Fruit fly (Drosophila melanogaster) whole organism, embryonic: ENCODE data around the gene CG7550.

Experiments used
- Aef1 ChIP-seq: fragments of 200-800 bp; sonication (Bioruptor generic); IDR thresholded peaks from 3 replicates; pipeline ENCODE4 v1.3.6; 2022; ENCODE audit warnings: missing biosample characterization, missing genetic modification characterization
- B-H1 ChIP-seq: fragments of 200-800 bp; sonication (Bioruptor generic); IDR thresholded peaks from 3 replicates; pipeline ENCODE4 v1.3.6; 2022; ENCODE audit warnings: missing biosample characterization, missing genetic modification characterization
- B-H2 ChIP-seq: fragments of 200-800 bp; sonication (Bioruptor generic); optimal IDR thresholded peaks from 2 replicates; lab custom pipeline; 2018; ENCODE audit warnings: missing biosample characterization, mild to moderate bottlenecking, missing genetic modification characterization
- CG12071 ChIP-seq: fragments of 200-800 bp; sonication (Bioruptor generic); optimal IDR thresholded peaks from 3 replicates; lab custom pipeline; 2018; ENCODE audit warnings: missing biosample characterization, mild to moderate bottlenecking, missing genetic modification characterization
- CG12942 ChIP-seq: fragments of 200-800 bp; sonication (Bioruptor generic); optimal IDR thresholded peaks from 3 replicates; lab custom pipeline; 2016; ENCODE audit warnings: missing biosample characterization, missing genetic modification characterization
- CG13123 ChIP-seq: fragments of 200-800 bp; sonication (Bioruptor generic); optimal IDR thresholded peaks from 2 replicates; lab custom pipeline; 2016; ENCODE audit warnings: missing biosample characterization, missing genetic modification characterization
- CG13296 ChIP-seq: fragments of 200-800 bp; sonication (Bioruptor generic); optimal IDR thresholded peaks from 3 replicates; lab custom pipeline; 2018; ENCODE audit warnings: missing biosample characterization, mild to moderate bottlenecking, missing genetic modification characterization
- CG15073 ChIP-seq: fragments of 200-800 bp; sonication (Bioruptor generic); optimal IDR thresholded peaks from 2 replicates; lab custom pipeline; 2016; ENCODE audit warnings: missing biosample characterization, missing genetic modification characterization
- CG1602 ChIP-seq: fragments of 200-800 bp; sonication (Bioruptor generic); optimal IDR thresholded peaks from 3 replicates; lab custom pipeline; 2016; ENCODE audit warnings: missing biosample characterization, missing genetic modification characterization
- CG17612 ChIP-seq: fragments of 200-800 bp; sonication (Bioruptor generic); IDR thresholded peaks from 2 replicates; pipeline ENCODE4 v1.3.6; 2022; ENCODE audit warnings: missing biosample characterization, missing genetic modification characterization
- CG2889 ChIP-seq: fragments of 200-800 bp; sonication (Bioruptor generic); IDR thresholded peaks from 3 replicates; pipeline ENCODE4 v1.3.6; 2022; ENCODE audit warnings: missing biosample characterization, missing genetic modification characterization
- CG31365 ChIP-seq: fragments of 200-800 bp; sonication (Bioruptor generic); optimal IDR thresholded peaks from 2 replicates; lab custom pipeline; 2018; ENCODE audit warnings: missing biosample characterization, mild to moderate bottlenecking, missing genetic modification characterization
- CG34224 ChIP-seq: fragments of 200-800 bp; sonication (Bioruptor generic); IDR thresholded peaks from 3 replicates; pipeline ENCODE4 v1.3.6; 2022; ENCODE audit warnings: missing biosample characterization, missing genetic modification characterization; ENCODE audit not compliant: partially characterized antibody
- CG34376 ChIP-seq: fragments of 200-800 bp; sonication (Bioruptor generic); optimal IDR thresholded peaks from 2 replicates; lab custom pipeline; 2018; ENCODE audit warnings: missing biosample characterization, mild to moderate bottlenecking, missing genetic modification characterization
- CG4282 ChIP-seq: fragments of 200-800 bp; sonication (Bioruptor generic); optimal IDR thresholded peaks from 2 replicates; lab custom pipeline; 2016; ENCODE audit warnings: missing biosample characterization, missing genetic modification characterization
- CG5180 ChIP-seq: fragments of 200-800 bp; sonication (Bioruptor generic); optimal IDR thresholded peaks from 3 replicates; lab custom pipeline; 2017; ENCODE audit warnings: missing biosample characterization, missing genetic modification characterization, mild to moderate bottlenecking, moderate library complexity, missing genetic modification reagents
- CG6683 ChIP-seq: fragments of 200-800 bp; sonication (Bioruptor generic); optimal IDR thresholded peaks from 2 replicates; lab custom pipeline; 2017; ENCODE audit warnings: missing biosample characterization, mild to moderate bottlenecking, missing genetic modification characterization, missing genetic modification reagents
- CG7839 ChIP-seq: fragments of 200-800 bp; sonication (Bioruptor generic); optimal IDR thresholded peaks from 3 replicates; lab custom pipeline; 2018; ENCODE audit warnings: missing biosample characterization, mild to moderate bottlenecking, missing genetic modification characterization, moderate library complexity
- CG7963 ChIP-seq: fragments of 200-800 bp; sonication (Bioruptor generic); IDR thresholded peaks from 3 replicates; pipeline ENCODE4 v1.3.6; 2022; ENCODE audit warnings: missing biosample characterization, missing genetic modification characterization; ENCODE audit not compliant: partially characterized antibody
- CG9727 ChIP-seq: fragments of 200-800 bp; sonication (Bioruptor generic); optimal IDR thresholded peaks from 3 replicates; lab custom pipeline; 2017; ENCODE audit warnings: missing biosample characterization, mild to moderate bottlenecking, missing genetic modification characterization
- CG9817 ChIP-seq: fragments of 200-800 bp; sonication (Bioruptor generic); optimal IDR thresholded peaks from 2 replicates; lab custom pipeline; 2018; ENCODE audit warnings: missing biosample characterization, mild to moderate bottlenecking, missing genetic modification characterization, moderate library complexity
- Dad ChIP-seq: fragments of 200-800 bp; sonication (Bioruptor generic); optimal IDR thresholded peaks from 3 replicates; lab custom pipeline; 2016; ENCODE audit warnings: missing biosample characterization, missing genetic modification characterization
- Doc2 ChIP-seq: fragments of 200-800 bp; sonication (Bioruptor generic); IDR thresholded peaks from 2 replicates; pipeline ENCODE4 v1.3.6; 2022; ENCODE audit warnings: missing biosample characterization, missing genetic modification characterization
- Dref ChIP-seq: fragments of 200-800 bp; sonication (Bioruptor generic); IDR thresholded peaks from 2 replicates; pipeline ENCODE4 v1.3.6; 2022; ENCODE audit warnings: missing biosample characterization, missing genetic modification characterization
- Drgx ChIP-seq: fragments of 200-800 bp; sonication (Bioruptor generic); IDR thresholded peaks from 2 replicates; pipeline ENCODE4 v1.3.6; 2022; ENCODE audit warnings: missing biosample characterization, missing genetic modification characterization
- Elba2 ChIP-seq: fragments of 200-800 bp; sonication (Bioruptor generic); optimal IDR thresholded peaks from 3 replicates; lab custom pipeline; 2016; ENCODE audit warnings: missing biosample characterization, missing genetic modification characterization
- Ets65A ChIP-seq: fragments of 200-800 bp; sonication (Bioruptor generic); peaks from one replicate; lab custom pipeline; 2016; ENCODE audit warnings: missing biosample characterization, missing genetic modification characterization
- Hr3 ChIP-seq: fragments of 200-800 bp; sonication (Bioruptor generic); optimal IDR thresholded peaks from 3 replicates; lab custom pipeline; 2016; ENCODE audit warnings: missing biosample characterization, missing genetic modification characterization
- Lhr ChIP-seq: fragments of 200-800 bp; sonication (Bioruptor generic); optimal IDR thresholded peaks from 3 replicates; lab custom pipeline; 2017; ENCODE audit warnings: mild to moderate bottlenecking, missing biosample characterization, missing genetic modification reagents, missing genetic modification characterization
- NC2α ChIP-seq: fragments of 200-800 bp; sonication (Bioruptor generic); optimal IDR thresholded peaks from 2 replicates; lab custom pipeline; 2016; ENCODE audit warnings: missing biosample characterization, missing genetic modification characterization
- Neu2 ChIP-seq: fragments of 200-800 bp; sonication (Bioruptor generic); optimal IDR thresholded peaks from 3 replicates; lab custom pipeline; 2016; ENCODE audit warnings: missing biosample characterization, missing genetic modification characterization, borderline replicate concordance
- Side ChIP-seq: fragments of 200-800 bp; sonication (Bioruptor generic); optimal IDR thresholded peaks from 2 replicates; lab custom pipeline; 2016; ENCODE audit warnings: missing biosample characterization, missing genetic modification characterization
- Sin3A ChIP-seq: fragments of >200 bp; optimal IDR thresholded peaks from 2 replicates; lab custom pipeline; 2018
- ase ChIP-seq: fragments of 200-800 bp; sonication (Bioruptor generic); IDR thresholded peaks from 3 replicates; pipeline ENCODE4 v1.3.6; 2022; ENCODE audit warnings: missing biosample characterization, missing genetic modification characterization
- ato ChIP-seq: fragments of 200-800 bp; sonication (Bioruptor generic); IDR thresholded peaks from 2 replicates; pipeline ENCODE4 v1.3.6; 2022; ENCODE audit warnings: missing biosample characterization, missing genetic modification characterization; ENCODE audit not compliant: partially characterized antibody
- bcd ChIP-seq: fragments of 200-800 bp; sonication (Bioruptor generic); optimal IDR thresholded peaks from 2 replicates; lab custom pipeline; 2017; ENCODE audit warnings: missing biosample characterization, mild to moderate bottlenecking, missing genetic modification characterization
- bsh ChIP-seq, 2 experiments: fragments of 200-800 bp; sonication (Bioruptor generic); optimal IDR thresholded peaks; 2 replicates each; lab custom pipeline; 2017 to 2018; ENCODE audit warnings: mild to moderate bottlenecking in 2 of 2, missing biosample characterization in 2 of 2, missing genetic modification characterization in 2 of 2, moderate library complexity in 1 of 2
- dati ChIP-seq: fragments of 200-800 bp; sonication (Bioruptor generic); IDR thresholded peaks from 2 replicates; pipeline ENCODE4 v1.3.6; 2022; ENCODE audit warnings: missing biosample characterization, missing genetic modification characterization
- en ChIP-seq: fragments of 200-800 bp; sonication (Bioruptor generic); optimal IDR thresholded peaks from 2 replicates; lab custom pipeline; 2016; ENCODE audit warnings: missing biosample characterization, missing genetic modification characterization
- gro ChIP-seq: fragments of 200-800 bp; sonication (Bioruptor generic); optimal IDR thresholded peaks from 2 replicates; lab custom pipeline; 2016; ENCODE audit warnings: missing biosample characterization, missing genetic modification characterization
- lab ChIP-seq: fragments of 200-800 bp; sonication (Bioruptor generic); optimal IDR thresholded peaks from 3 replicates; lab custom pipeline; 2017; ENCODE audit warnings: missing biosample characterization, missing genetic modification characterization, mild to moderate bottlenecking, moderate library complexity, missing genetic modification reagents
- lov ChIP-seq, 2 experiments: fragments of 200-800 bp in 1 of 2; fragments of >200 bp in 1 of 2; sonication (Bioruptor generic) in 1 of 2; IDR thresholded peaks in 1 of 2; optimal IDR thresholded peaks in 1 of 2; 2 replicates in 1 of 2; 3 replicates in 1 of 2; pipeline versions ENCODE4 v1.3.6 to Lab custom; 2017 to 2022; ENCODE audit warnings: missing biosample characterization in 1 of 2, missing genetic modification characterization in 1 of 2
- mam ChIP-seq: fragments of 200-800 bp; sonication (Bioruptor generic); optimal IDR thresholded peaks from 3 replicates; lab custom pipeline; 2016; ENCODE audit warnings: missing biosample characterization, missing genetic modification characterization
- nerfin-2 ChIP-seq: fragments of 200-800 bp; sonication (Bioruptor generic); IDR thresholded peaks from 2 replicates; pipeline ENCODE4 v1.3.6; 2022; ENCODE audit warnings: missing biosample characterization, missing genetic modification characterization; ENCODE audit not compliant: partially characterized antibody
- odd ChIP-seq: fragments of 200-800 bp; sonication (Bioruptor generic); optimal IDR thresholded peaks from 2 replicates; lab custom pipeline; 2017; ENCODE audit warnings: missing biosample characterization, mild to moderate bottlenecking, missing genetic modification characterization
- sim ChIP-seq: fragments of 200-800 bp; sonication (Bioruptor generic); IDR thresholded peaks from 2 replicates; pipeline ENCODE4 v1.3.6; 2022; ENCODE audit warnings: missing biosample characterization, missing genetic modification characterization
- sob ChIP-seq: fragments of 200-800 bp; sonication (Bioruptor generic); IDR thresholded peaks from 2 replicates; pipeline ENCODE4 v1.3.6; 2022; ENCODE audit warnings: missing biosample characterization, missing genetic modification characterization
- ttk ChIP-seq: fragments of 200-800 bp; sonication (Bioruptor generic); IDR thresholded peaks from 2 replicates; pipeline ENCODE4 v2.1.2; 2022; ENCODE audit warnings: missing biosample characterization, missing genetic modification characterization
- vfl ChIP-seq: fragments of 200-800 bp; sonication (Bioruptor generic); optimal IDR thresholded peaks from 2 replicates; lab custom pipeline; 2016; ENCODE audit warnings: missing biosample characterization, missing genetic modification characterization
- vnd ChIP-seq: fragments of 200-800 bp; sonication (Bioruptor generic); IDR thresholded peaks from 3 replicates; pipeline ENCODE4 v1.3.6; 2022; ENCODE audit warnings: missing biosample characterization, missing genetic modification characterization; ENCODE audit not compliant: partially characterized antibody
- wdn ChIP-seq: fragments of 200-800 bp; sonication (Bioruptor generic); IDR thresholded peaks from 2 replicates; pipeline ENCODE4 v1.3.6; 2022; ENCODE audit warnings: missing biosample characterization, missing genetic modification characterization

Gene CG7550

DNA sequence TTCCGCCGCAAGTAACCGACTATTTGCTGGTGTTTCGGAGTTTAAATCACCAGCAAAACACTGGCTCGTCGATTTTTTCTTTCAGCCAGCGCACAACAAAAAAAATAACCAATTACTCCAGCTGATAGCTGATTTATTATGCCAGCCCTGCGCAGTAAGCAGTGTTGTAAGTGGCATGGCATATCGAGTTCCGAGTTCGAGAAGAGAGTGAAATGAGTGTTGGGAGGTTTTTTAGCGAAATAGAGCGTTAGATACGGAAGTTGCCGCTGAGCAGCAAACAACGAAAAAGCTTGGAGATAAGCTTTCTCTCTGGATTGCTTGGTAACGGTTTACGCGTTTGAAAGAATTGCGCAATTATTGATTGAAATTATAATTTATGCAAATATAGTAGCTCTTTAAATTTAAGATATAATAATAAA lies 32.7 kb downstream of the CG7550 start, which contains the start of gene CG7565 (continued):
- TF ChIP-seq B-H1 (GFP tag; lab: Robert Waterston, UW) (no peak), CG13296 (GFP tag; lab: Kevin White, UChicago) (peak; percentile 56), Ets65A (GFP tag; lab: Kevin White, UChicago) (peak; percentile 42), CG17612 (GFP tag; lab: Robert Waterston, UW) (no peak), mam (GFP tag; lab: Kevin White, UChicago) (peak; percentile 30), vnd (GFP tag; lab: Robert Waterston, UW) (no peak), CG7963 (GFP tag; lab: Robert Waterston, UW) (no peak), nerfin-2 (GFP tag; lab: Robert Waterston, UW) (no peak), sim (GFP tag; lab: Robert Waterston, UW) (no peak), gro (peak; percentile 87), CG6683 (GFP tag; lab: Kevin White, UChicago) (peak; percentile 14), Doc2 (GFP tag; lab: Robert Waterston, UW) (no peak), CG15073 (no peak), CG2889 (GFP tag; lab: Robert Waterston, UW) (no peak), Dad (GFP tag; lab: Kevin White, UChicago) (peak; percentile 26), NC2α (no peak), Lhr (GFP tag; lab: Kevin White, UChicago) (no peak), CG31365 (tag; lab: Kevin White, UChicago) (peak; percentile 33), CG9727 (GFP tag; lab: Kevin White, UChicago) (peak; percentile 17), CG34224 (peak; percentile 70; the same call in 2 of the 3 replicates), lab (GFP tag; lab: Kevin White, UChicago) (peak; percentile 84), Neu2 (GFP tag; lab: Kevin White, UChicago) (no peak), Drgx (GFP tag; lab: Robert Waterston, UW) (0 out of 2 replicates have a peak, but pooled peaks have one; percentile 12), ase (no peak), bsh (GFP tag; optimal IDR thresholded peaks at IDR 0.05; lab: Kevin White, UChicago) (peak in 1 of 2 experiments; percentile 20), dati (GFP tag; lab: Robert Waterston, UW) (no peak), CG1602 (GFP tag; lab: Kevin White, UChicago) (no peak), CG12942 (GFP tag; lab: Kevin White, UChicago) (peak; percentile 18), wdn (GFP tag; lab: Robert Waterston, UW) (0 out of 2 replicates have a peak, but pooled peaks have one; percentile 15), CG7839 (tag; lab: Kevin White, UChicago) (no peak), B-H2 (peak; percentile 84), lov (optimal IDR thresholded peaks at IDR 0.05; lab: Kevin White, UChicago) (no peak), lov (GFP tag; IDR thresholded peaks at IDR 0.05; lab: Robert Waterston, UW) (no peak), CG34376 (GFP tag; lab: Kevin White, UChicago) (peak; percentile 73), Side (GFP tag; lab: Kevin White, UChicago) (peak; percentile 51), odd (GFP tag; lab: Kevin White, UChicago) (peak; percentile 52), Hr3 (GFP tag; lab: Kevin White, UChicago) (no peak), CG5180 (GFP tag; lab: Kevin White, UChicago) (no peak), CG12071 (GFP tag; lab: Kevin White, UChicago) (peak; percentile 56), sob (GFP tag; lab: Robert Waterston, UW) (peak; percentile 58; the same call in 1 of the 2 replicates), CG9817 (tag; lab: Kevin White, UChicago) (no peak), bcd (GFP tag; lab: Kevin White, UChicago) (no peak), Elba2 (no peak), Dref (no peak), vfl (GFP tag; lab: Kevin White, UChicago) (peak; percentile 50), ttk (GFP tag; lab: Robert Waterston, UW) (no peak), Aef1 (GFP tag; lab: Robert Waterston, UW) (no peak), CG13123 (no peak), en (GFP tag; lab: Kevin White, UChicago) (no peak), Sin3A (no peak), ato (GFP tag; lab: Robert Waterston, UW) (no peak), CG4282 (GFP tag; lab: Kevin White, UChicago) (peak; percentile 21)
